Worm (Caenorhabditis elegans) whole organism, L1 larva: ENCODE results near the gene K06A1.2.

Experiments used
- C16A3.4 ChIP-seq: fragments of 150-350 bp; optimal IDR thresholded peaks from 2 replicates; lab custom pipeline; 2014; ENCODE audit warnings: missing biosample characterization, missing genetic modification characterization
- C34B4.2 ChIP-seq: sonication (generic microtip); optimal IDR thresholded peaks from 2 replicates; lab custom pipeline; 2017; ENCODE audit warnings: mild to moderate bottlenecking, missing genetic modification characterization, missing compliant biosample characterization
- Y116A8C.19 ChIP-seq: sonication (generic microtip); optimal IDR thresholded peaks from 2 replicates; lab custom pipeline; 2016; ENCODE audit warnings: missing compliant biosample characterization, missing genetic modification characterization, borderline replicate concordance
- ama-1 ChIP-seq: fragments of 150-350 bp; optimal IDR thresholded peaks from 2 replicates; lab custom pipeline; 2014
- ceh-63 ChIP-seq: fragments of 200-800 bp; sonication (Bioruptor generic); optimal IDR thresholded peaks from 2 replicates; lab custom pipeline; 2018; ENCODE audit warnings: mild to moderate bottlenecking, missing genetic modification characterization, missing compliant biosample characterization
- ceh-8 ChIP-seq: fragments of 200-800 bp; sonication (Bioruptor generic); optimal IDR thresholded peaks from 2 replicates; lab custom pipeline; 2018; ENCODE audit warnings: mild to moderate bottlenecking, missing genetic modification characterization, moderate library complexity, missing compliant biosample characterization
- ceh-82 ChIP-seq, 3 experiments: fragments of 150-350 bp in 1 of 3; sonication (generic microtip) in 2 of 3; optimal IDR thresholded peaks; 2 replicates each; lab custom pipeline; 2014 to 2017; ENCODE audit warnings: missing biosample characterization in 3 of 3, missing genetic modification characterization in 3 of 3
- ceh-88 ChIP-seq: fragments of 200-800 bp; sonication (Bioruptor generic); IDR thresholded peaks from 2 replicates; pipeline ENCODE4 v1.3.6; 2022; ENCODE audit warnings: missing genetic modification characterization, missing compliant biosample characterization
- dpl-1 ChIP-seq, 3 experiments: fragments of 150-350 bp in 2 of 3; sonication (generic microtip) in 1 of 3; optimal IDR thresholded peaks; 2 replicates each; lab custom pipeline; 2014 to 2017; ENCODE audit warnings: missing biosample characterization in 3 of 3, missing genetic modification characterization in 3 of 3, missing genetic modification reagents in 3 of 3
- efl-3 ChIP-seq: fragments of 200-800 bp; sonication (Bioruptor generic); optimal IDR thresholded peaks from 2 replicates; lab custom pipeline; 2018; ENCODE audit warnings: mild to moderate bottlenecking, missing genetic modification characterization, missing compliant biosample characterization
- egl-13 ChIP-seq: sonication (generic microtip); optimal IDR thresholded peaks from 2 replicates; lab custom pipeline; 2016; ENCODE audit warnings: missing genotype, missing genetic modification reagents, missing genetic modification characterization, missing compliant biosample characterization
- ets-5 ChIP-seq: fragments of 200-800 bp; sonication (Bioruptor generic); IDR thresholded peaks from 2 replicates; pipeline ENCODE4 v1.3.6; 2022; ENCODE audit warnings: missing genetic modification characterization, missing compliant biosample characterization
- fkh-4 ChIP-seq: sonication (generic microtip); optimal IDR thresholded peaks from 2 replicates; lab custom pipeline; 2016; ENCODE audit warnings: missing compliant biosample characterization, missing genetic modification characterization, borderline replicate concordance
- fos-1 ChIP-seq: fragments of 150-350 bp; optimal IDR thresholded peaks from 2 replicates; lab custom pipeline; 2014; ENCODE audit warnings: missing biosample characterization, missing genetic modification characterization
- hlh-17 ChIP-seq: fragments of 200-800 bp; sonication (Bioruptor generic); optimal IDR thresholded peaks from 2 replicates; lab custom pipeline; 2018; ENCODE audit warnings: missing genetic modification characterization, mild to moderate bottlenecking, missing compliant biosample characterization, moderate library complexity, borderline replicate concordance
- hlh-4 ChIP-seq: sonication (generic microtip); optimal IDR thresholded peaks from 2 replicates; lab custom pipeline; 2016; ENCODE audit warnings: mild to moderate bottlenecking, missing genetic modification characterization, missing compliant biosample characterization
- irx-1 ChIP-seq: sonication (generic microtip); optimal IDR thresholded peaks from 2 replicates; lab custom pipeline; 2016; ENCODE audit warnings: missing genetic modification characterization, missing compliant biosample characterization
- isw-1 ChIP-seq: fragments of 200-800 bp; sonication (Bioruptor generic); IDR thresholded peaks from 2 replicates; pipeline ENCODE4 v1.3.6; 2022; ENCODE audit warnings: missing genetic modification characterization, missing compliant biosample characterization
- jun-1 ChIP-seq: fragments of 150-350 bp; optimal IDR thresholded peaks from 2 replicates; lab custom pipeline; 2014; ENCODE audit warnings: missing biosample characterization, missing genetic modification reagents, missing genetic modification characterization
- lin-35 ChIP-seq, 2 experiments: fragments of 150-350 bp; optimal IDR thresholded peaks; 2 replicates each; lab custom pipeline; 2014; ENCODE audit warnings: missing biosample characterization in 2 of 2, missing genetic modification characterization in 2 of 2, missing genetic modification reagents in 2 of 2
- lir-3 ChIP-seq: sonication (generic microtip); optimal IDR thresholded peaks from 2 replicates; lab custom pipeline; 2016; ENCODE audit warnings: mild to moderate bottlenecking, missing genetic modification characterization, moderate library complexity, missing compliant biosample characterization; ENCODE audit not compliant: poor library complexity
- lsy-2 ChIP-seq, 2 experiments: fragments of 150-350 bp; optimal IDR thresholded peaks; 2 replicates each; lab custom pipeline; 2014; ENCODE audit warnings: missing biosample characterization in 2 of 2, missing genetic modification characterization in 2 of 2
- mab-9 ChIP-seq: fragments of 200-800 bp; sonication (Bioruptor generic); IDR thresholded peaks from 2 replicates; pipeline ENCODE4 v1.3.6; 2022; ENCODE audit warnings: missing genetic modification reagents, missing genetic modification characterization, missing compliant biosample characterization
- mef-2 ChIP-seq: fragments of 150-350 bp; optimal IDR thresholded peaks from 2 replicates; lab custom pipeline; 2014; ENCODE audit warnings: missing biosample characterization, missing genetic modification characterization
- mep-1 ChIP-seq: fragments of 150-350 bp; optimal IDR thresholded peaks from 2 replicates; lab custom pipeline; 2014; ENCODE audit warnings: missing biosample characterization, missing genetic modification characterization
- nhr-12 ChIP-seq: sonication (generic microtip); optimal IDR thresholded peaks from 2 replicates; lab custom pipeline; 2017; ENCODE audit warnings: missing biosample characterization, missing genetic modification characterization
- nhr-20 ChIP-seq: sonication (generic microtip); optimal IDR thresholded peaks from 2 replicates; lab custom pipeline; 2016; ENCODE audit warnings: mild to moderate bottlenecking, missing genetic modification characterization, missing compliant biosample characterization
- nhr-47 ChIP-seq: sonication (generic microtip); optimal IDR thresholded peaks from 2 replicates; lab custom pipeline; 2016; ENCODE audit warnings: mild to moderate bottlenecking, missing genetic modification characterization, moderate library complexity, missing compliant biosample characterization
- nhr-71 ChIP-seq: sonication (generic microtip); optimal IDR thresholded peaks from 2 replicates; lab custom pipeline; 2016; ENCODE audit warnings: mild to moderate bottlenecking, missing genetic modification characterization, moderate library complexity, missing compliant biosample characterization
- nhr-76 ChIP-seq: sonication (generic microtip); optimal IDR thresholded peaks from 2 replicates; lab custom pipeline; 2017; ENCODE audit warnings: missing biosample characterization, missing genetic modification characterization
- nhr-77 ChIP-seq: fragments of 150-350 bp; optimal IDR thresholded peaks from 2 replicates; lab custom pipeline; 2014; ENCODE audit warnings: missing biosample characterization, missing genetic modification characterization
- pax-3 ChIP-seq: fragments of 200-800 bp; sonication (Bioruptor generic); optimal IDR thresholded peaks from 2 replicates; lab custom pipeline; 2018; ENCODE audit warnings: mild to moderate bottlenecking, missing genetic modification characterization, moderate library complexity, missing compliant biosample characterization
- pqm-1 ChIP-seq: sonication (generic microtip); optimal IDR thresholded peaks from 3 replicates; lab custom pipeline; 2017; ENCODE audit warnings: missing biosample characterization, missing genetic modification characterization
- snpc-4 ChIP-seq: fragments of 150-350 bp; optimal IDR thresholded peaks from 2 replicates; lab custom pipeline; 2014; ENCODE audit warnings: missing biosample characterization, missing genetic modification characterization
- snu-23 ChIP-seq: sonication (generic microtip); optimal IDR thresholded peaks from 2 replicates; lab custom pipeline; 2016; ENCODE audit warnings: missing genetic modification characterization, missing compliant biosample characterization
- sup-37 ChIP-seq: fragments of 200-800 bp; sonication (Bioruptor generic); optimal IDR thresholded peaks from 2 replicates; lab custom pipeline; 2018; ENCODE audit warnings: mild to moderate bottlenecking, missing genetic modification characterization, missing compliant biosample characterization
- tlp-1 ChIP-seq: fragments of 150-350 bp; optimal IDR thresholded peaks from 2 replicates; lab custom pipeline; 2014; ENCODE audit warnings: missing biosample characterization, missing genetic modification characterization
- unc-62 ChIP-seq: fragments of 150-350 bp; optimal IDR thresholded peaks from 2 replicates; lab custom pipeline; 2014; ENCODE audit warnings: missing biosample characterization, missing genetic modification reagents, missing genetic modification characterization
- vab-15 ChIP-seq: sonication (generic microtip); optimal IDR thresholded peaks from 2 replicates; lab custom pipeline; 2017; ENCODE audit warnings: missing genotype, mild to moderate bottlenecking, missing genetic modification characterization, missing compliant biosample characterization
- xbp-1 ChIP-seq: sonication (generic microtip); optimal IDR thresholded peaks from 2 replicates; lab custom pipeline; 2016; ENCODE audit warnings: missing genetic modification characterization, missing compliant biosample characterization
- zag-1 ChIP-seq: fragments of 150-350 bp; optimal IDR thresholded peaks from 2 replicates; lab custom pipeline; 2014; ENCODE audit warnings: missing biosample characterization, missing genetic modification characterization
- ztf-4 ChIP-seq: fragments of 150-350 bp; optimal IDR thresholded peaks from 2 replicates; lab custom pipeline; 2014; ENCODE audit warnings: missing biosample characterization, missing genetic modification characterization

K06A1.2 gene

DNA sequence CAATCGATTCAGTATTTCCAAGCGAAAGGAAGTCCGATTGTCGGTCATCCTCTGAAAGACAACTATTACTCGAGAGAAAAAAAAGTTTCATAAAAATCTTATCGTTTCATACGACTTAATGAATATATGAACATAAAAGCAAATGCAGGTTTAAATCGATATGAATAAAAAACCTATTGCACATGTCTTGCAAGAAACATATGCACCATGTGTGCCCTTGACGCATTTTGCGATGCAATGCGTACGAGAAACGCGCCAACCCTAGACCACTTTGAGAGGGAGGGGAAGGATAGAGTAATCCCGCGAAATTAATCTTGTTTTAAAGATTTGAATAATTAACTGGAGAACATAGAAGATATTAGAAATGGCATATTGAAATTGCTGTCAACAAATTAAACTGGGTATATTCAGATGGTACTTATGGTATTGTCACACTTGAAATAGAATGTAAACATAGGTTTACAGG is 9.6 kb downstream of the K06A1.2 start, which contains the start of gene atg-16.2 (continued):
- TF ChIP-seq C16A3.4 (tag; lab: Kevin White, UChicago) (peak; percentile 72), fkh-4 (tag; lab: Kevin White, UChicago) (no peak), zag-1 (tag; lab: Kevin White, UChicago) (no peak), irx-1 (tag; lab: Kevin White, UChicago) (no peak), nhr-77 (tag; lab: Kevin White, UChicago) (no peak), lsy-2 (tag; optimal IDR thresholded peaks at IDR 0.05; lab: Kevin White, UChicago) (peak; percentile 68 to 80), lir-3 (tag; lab: Kevin White, UChicago) (no peak), nhr-20 (tag; lab: Kevin White, UChicago) (peak; percentile 62), ceh-63 (GFP tag; lab: Kevin White, UChicago) (no peak), efl-3 (GFP tag; lab: Kevin White, UChicago) (no peak), vab-15 (tag; lab: Kevin White, UChicago) (no peak), pqm-1 (tag; lab: Kevin White, UChicago) (no peak), ets-5 (GFP tag; lab: Robert Waterston, UW) (no peak), jun-1 (tag; lab: Kevin White, UChicago) (no peak), mab-9 (no peak), nhr-12 (no peak), lin-35 (GFP tag; optimal IDR thresholded peaks at IDR 0.05; lab: Kevin White, UChicago) (peak; percentile 60 to 77), hlh-4 (tag; lab: Kevin White, UChicago) (no peak), snu-23 (GFP tag; lab: Kevin White, UChicago) (peak; percentile 66), xbp-1 (peak; percentile 31), egl-13 (tag; lab: Kevin White, UChicago) (no peak), ceh-8 (GFP tag; lab: Kevin White, UChicago) (no peak), ceh-88 (GFP tag; lab: Robert Waterston, UW) (no peak), mep-1 (peak; percentile 85), mef-2 (tag; lab: Kevin White, UChicago) (no peak), pax-3 (tag; lab: Kevin White, UChicago) (no peak), sup-37 (GFP tag; lab: Kevin White, UChicago) (no peak), nhr-71 (tag; lab: Kevin White, UChicago) (peak; percentile 59), ceh-82 (tag; optimal IDR thresholded peaks at IDR 0.05; lab: Kevin White, UChicago) (peak in 1 of 3 experiments; percentile 25), ztf-4 (tag; lab: Kevin White, UChicago) (peak; percentile 19), tlp-1 (tag; lab: Kevin White, UChicago) (no peak), unc-62 (GFP tag; lab: Kevin White, UChicago) (no peak), nhr-47 (tag; lab: Kevin White, UChicago) (peak; percentile 10), ama-1 (no peak), isw-1 (GFP tag; lab: Robert Waterston, UW) (no peak), snpc-4 (tag; lab: Kevin White, UChicago) (peak; percentile 22), hlh-17 (GFP tag; lab: Kevin White, UChicago) (no peak), fos-1 (tag; lab: Kevin White, UChicago) (no peak), Y116A8C.19 (tag; lab: Kevin White, UChicago) (no peak), dpl-1 (GFP tag; optimal IDR thresholded peaks at IDR 0.05; lab: Kevin White, UChicago) (peak; percentile 40 to 76 (median 61)), C34B4.2 (tag; lab: Kevin White, UChicago) (no peak)

DNA sequence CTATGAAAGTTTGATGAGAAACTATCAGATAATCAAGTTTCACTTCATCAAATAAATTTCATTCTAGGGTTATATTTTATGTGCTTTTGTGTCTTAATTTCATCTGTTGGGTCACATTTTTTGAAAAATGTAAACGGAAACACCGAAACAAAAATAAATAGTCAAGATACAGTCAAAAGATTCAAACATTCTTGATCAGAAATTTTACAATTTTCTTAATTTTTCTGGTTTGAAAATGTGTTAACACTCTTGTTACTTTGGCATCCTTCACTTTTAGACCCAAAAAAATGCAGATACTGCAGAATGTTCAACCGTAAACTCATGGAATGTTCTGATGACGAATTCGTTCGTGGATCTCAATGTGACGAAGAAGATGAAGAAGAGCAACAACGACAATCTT is 10.9 kb downstream of the K06A1.2 start, which contains the start of gene aptf-1:
TSS of gene aptf-1 (plus strand) at position 301 of the 400 bp plus-strand sequence.
- no peak for TF ChIP-seq nhr-76 (tag; lab: Kevin White, UChicago)
